ENCODE assay signal across 3 fruit fly cellular contexts in the genomic region with DNA sequence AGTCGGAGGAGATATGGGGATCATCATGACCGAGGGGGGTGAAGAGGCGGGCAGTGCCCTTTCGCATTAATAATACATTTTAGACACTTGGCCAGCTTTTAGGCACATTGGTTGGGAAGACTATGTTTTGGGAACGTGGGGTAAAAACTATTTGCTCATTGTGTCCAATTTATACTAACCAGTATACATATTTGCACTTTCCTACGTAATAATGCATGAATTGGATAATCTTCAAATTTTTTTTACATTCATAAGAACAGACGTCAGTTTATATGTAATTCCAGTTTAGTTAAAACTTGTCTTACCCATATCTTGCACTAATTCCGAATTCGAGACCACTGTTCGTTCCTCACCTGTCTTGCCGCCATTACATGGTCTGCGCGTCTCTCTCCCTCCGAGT.
TF ChIP-seq lines count a peak whose summit lies in the region.

No protein-coding gene starts in this region.

TF ChIP-seq in whole organism, embryonic, 481 proteins besides CTCF, POLR2A, EP300 and RAD21 (continued from another document and continues in another):
- TF ChIP-seq CG8388 (GFP tag; optimal IDR thresholded peaks at IDR 0.05; lab: Kevin White, UChicago) (peak; percentile 13), Antp (GFP tag; optimal IDR thresholded peaks at IDR 0.05; lab: Kevin White, UChicago) (peak; percentile 0), Drgx (GFP tag; IDR thresholded peaks at IDR 0.05; lab: Robert Waterston, UW) (peak; percentile 45; the same call in 1 of the 2 replicates), CG8089 (GFP tag; optimal IDR thresholded peaks at IDR 0.05; lab: Kevin White, UChicago) (no peak), hth (optimal IDR thresholded peaks at IDR 0.05; lab: Kevin White, UChicago) (no peak), Lpt (GFP tag; optimal IDR thresholded peaks at IDR 0.05; lab: Kevin White, UChicago) (no peak), CG17328 (GFP tag; IDR thresholded peaks at IDR 0.05; lab: Robert Waterston, UW) (0 out of 2 replicates have a peak, but pooled peaks have one; percentile 11), knrl (GFP tag; IDR thresholded peaks at IDR 0.05; lab: Robert Waterston, UW; ENCODE audit: partially characterized antibody) (no peak), sisA (GFP tag; IDR thresholded peaks at IDR 0.05; lab: Robert Waterston, UW) (0 out of 2 replicates have a peak, but pooled peaks have one; percentile 21), CG4424 (GFP tag; optimal IDR thresholded peaks at IDR 0.05; lab: Kevin White, UChicago) (peak; percentile 18), mam (GFP tag; optimal IDR thresholded peaks at IDR 0.05; lab: Kevin White, UChicago) (peak; percentile 2), jumu (GFP tag; optimal IDR thresholded peaks at IDR 0.05; lab: Kevin White, UChicago) (peak; percentile 20), CoRest (tag; optimal IDR thresholded peaks at IDR 0.05; lab: Kevin White, UChicago) (peak; percentile 19), CG18599 (GFP tag; optimal IDR thresholded peaks at IDR 0.05; lab: Kevin White, UChicago) (peak; percentile 12), Deaf1 (tag; optimal IDR thresholded peaks at IDR 0.05; lab: Kevin White, UChicago) (no peak), Xrp1 (GFP tag; IDR thresholded peaks at IDR 0.05; lab: Robert Waterston, UW) (peak; percentile 61), CG2120 (GFP tag; optimal IDR thresholded peaks at IDR 0.05; lab: Kevin White, UChicago) (no peak), CG13424 (tag; optimal IDR thresholded peaks at IDR 0.05; lab: Kevin White, UChicago) (peak; percentile 37), zfh1 (GFP tag; IDR thresholded peaks at IDR 0.05; lab: Robert Waterston, UW) (no peak), Oli (tag; optimal IDR thresholded peaks at IDR 0.05; lab: Kevin White, UChicago) (peak; percentile 48), bsh (GFP tag; optimal IDR thresholded peaks at IDR 0.05; lab: Kevin White, UChicago) (peak; percentile 6 to 47), CG34422 (GFP tag; IDR thresholded peaks at IDR 0.05; lab: Robert Waterston, UW) (no peak), fd64A (GFP tag; optimal IDR thresholded peaks at IDR 0.05; lab: Kevin White, UChicago) (no peak), YL-1 (GFP tag; optimal IDR thresholded peaks at IDR 0.05; lab: Kevin White, UChicago) (no peak), CG13775 (GFP tag; optimal IDR thresholded peaks at IDR 0.05; lab: Kevin White, UChicago) (no peak), aop (GFP tag; IDR thresholded peaks at IDR 0.05; lab: Robert Waterston, UW) (no peak), tup (GFP tag; optimal IDR thresholded peaks at IDR 0.05; lab: Kevin White, UChicago) (no peak), HHEX (GFP tag; optimal IDR thresholded peaks at IDR 0.05; lab: Kevin White, UChicago) (no peak), CG17361 (GFP tag; IDR thresholded peaks at IDR 0.05; lab: Robert Waterston, UW) (0 out of 3 replicates have a peak, but pooled peaks have one; percentile 24), CG8765 (GFP tag; IDR thresholded peaks at IDR 0.05; lab: Robert Waterston, UW) (no peak), psq (GFP tag; optimal IDR thresholded peaks at IDR 0.05; lab: Kevin White, UChicago) (no peak), Myb (GFP tag; optimal IDR thresholded peaks at IDR 0.05; lab: Kevin White, UChicago) (no peak), hkb (optimal IDR thresholded peaks at IDR 0.05; lab: Kevin White, UChicago) (no peak), hkb (GFP tag; IDR thresholded peaks at IDR 0.05; lab: Robert Waterston, UW) (0 out of 2 replicates have a peak, but pooled peaks have one; percentile 40), Nf-YA (GFP tag; IDR thresholded peaks at IDR 0.05; lab: Robert Waterston, UW) (no peak), lmd (GFP tag; IDR thresholded peaks at IDR 0.05; lab: Robert Waterston, UW) (peak; percentile 25; the same call in 1 of the 2 replicates), vvl (GFP tag; IDR thresholded peaks at IDR 0.05; lab: Robert Waterston, UW) (peak; percentile 30; the same call in 1 of the 2 replicates), nmo (GFP tag; optimal IDR thresholded peaks at IDR 0.05; lab: Kevin White, UChicago) (peak; percentile 36), CG10209 (GFP tag; optimal IDR thresholded peaks at IDR 0.05; lab: Kevin White, UChicago) (no peak), CG10979 (tag; optimal IDR thresholded peaks at IDR 0.05; lab: Kevin White, UChicago) (peak; percentile 35), CG9876 (GFP tag; optimal IDR thresholded peaks at IDR 0.05; lab: Kevin White, UChicago) (no peak), Optix (GFP tag; IDR thresholded peaks at IDR 0.05; lab: Robert Waterston, UW) (no peak)

TF ChIP-seq in whole organism, prepupa, 60 proteins besides CTCF, POLR2A, EP300 and RAD21 (continued from another document):
- TF ChIP-seq CG6808 (GFP tag; optimal IDR thresholded peaks at IDR 0.05; lab: Kevin White, UChicago) = peak; percentile 60
- TF ChIP-seq OdsH (GFP tag; optimal IDR thresholded peaks at IDR 0.05; lab: Kevin White, UChicago) = peak; percentile 56
- TF ChIP-seq Blimp-1 (GFP tag; optimal IDR thresholded peaks at IDR 0.05; lab: Kevin White, UChicago) = no peak
- TF ChIP-seq CG10669 (GFP tag; optimal IDR thresholded peaks at IDR 0.05; lab: Kevin White, UChicago) = peak; percentile 40
- TF ChIP-seq Hr39 (GFP tag; optimal IDR thresholded peaks at IDR 0.05; lab: Kevin White, UChicago) = peak; percentile 57
- peak; percentile 47; the same call in 1 of the 2 replicates for TF ChIP-seq CG15336 (GFP tag; IDR thresholded peaks at IDR 0.05; lab: Robert Waterston, UW)
- peak; percentile 3 for TF ChIP-seq CG6854 (GFP tag; optimal IDR thresholded peaks at IDR 0.05; lab: Kevin White, UChicago)
- no peak for TF ChIP-seq Gug (GFP tag; IDR thresholded peaks at IDR 0.05; lab: Robert Waterston, UW)
- TF ChIP-seq vri (GFP tag; optimal IDR thresholded peaks at IDR 0.05; lab: Kevin White, UChicago) = peak; percentile 52
- TF ChIP-seq Eip75B (GFP tag; optimal IDR thresholded peaks at IDR 0.05; lab: Kevin White, UChicago) = peak; percentile 42
- TF ChIP-seq lz (GFP tag; optimal IDR thresholded peaks at IDR 0.05; lab: Kevin White, UChicago) = peak; percentile 60
- no peak for TF ChIP-seq CG9139 (GFP tag; optimal IDR thresholded peaks at IDR 0.05; lab: Kevin White, UChicago)
- peak; percentile 44 for TF ChIP-seq CG6276 (GFP tag; optimal IDR thresholded peaks at IDR 0.05; lab: Kevin White, UChicago)
- peak; percentile 38 for TF ChIP-seq cyc (GFP tag; optimal IDR thresholded peaks at IDR 0.05; lab: Kevin White, UChicago)
- TF ChIP-seq eg (GFP tag; IDR thresholded peaks at IDR 0.05; lab: Robert Waterston, UW) = peak; percentile 31; the same call in 1 of the 3 replicates
- TF ChIP-seq fd59A (GFP tag; optimal IDR thresholded peaks at IDR 0.05; lab: Kevin White, UChicago) = peak; percentile 45
- peak; percentile 55 for TF ChIP-seq CG34406 (GFP tag; optimal IDR thresholded peaks at IDR 0.05; lab: Kevin White, UChicago)
- TF ChIP-seq fd85E (GFP tag; optimal IDR thresholded peaks at IDR 0.05; lab: Kevin White, UChicago) = no peak
- peak; percentile 20 for TF ChIP-seq CG16779 (tag; optimal IDR thresholded peaks at IDR 0.05; lab: Kevin White, UChicago)
- peak; percentile 38 for TF ChIP-seq spab (GFP tag; optimal IDR thresholded peaks at IDR 0.05; lab: Kevin White, UChicago)
- TF ChIP-seq dac (GFP tag; optimal IDR thresholded peaks at IDR 0.05; lab: Kevin White, UChicago) = peak; percentile 12
- peak; percentile 63 to 69 for TF ChIP-seq ss (GFP tag; optimal IDR thresholded peaks at IDR 0.05; lab: Kevin White, UChicago)
- peak; percentile 47 for TF ChIP-seq dsx (GFP tag; optimal IDR thresholded peaks at IDR 0.05; lab: Kevin White, UChicago; ENCODE audit: poor library complexity, severe bottlenecking)
- no peak for TF ChIP-seq Hr38 (GFP tag; optimal IDR thresholded peaks at IDR 0.05; lab: Kevin White, UChicago)
- TF ChIP-seq CG10631 (GFP tag; optimal IDR thresholded peaks at IDR 0.05; lab: Kevin White, UChicago) = peak; percentile 60
- TF ChIP-seq CG3919 (GFP tag; optimal IDR thresholded peaks at IDR 0.05; lab: Kevin White, UChicago) = peak; percentile 54
- TF ChIP-seq Lpt (GFP tag; optimal IDR thresholded peaks at IDR 0.05; lab: Kevin White, UChicago) = peak; percentile 60
- peak; percentile 36 for TF ChIP-seq CG4318 (GFP tag; optimal IDR thresholded peaks at IDR 0.05; lab: Kevin White, UChicago)
- no peak for TF ChIP-seq CG6163 (GFP tag; IDR thresholded peaks at IDR 0.05; lab: Robert Waterston, UW)
- TF ChIP-seq CG7368 (GFP tag; optimal IDR thresholded peaks at IDR 0.05; lab: Kevin White, UChicago) = peak; percentile 58
- peak; percentile 67 for TF ChIP-seq topi (GFP tag; optimal IDR thresholded peaks at IDR 0.05; lab: Kevin White, UChicago)
- TF ChIP-seq CG11762 (GFP tag; optimal IDR thresholded peaks at IDR 0.05; lab: Kevin White, UChicago; ENCODE audit: insufficient read depth) = peak; percentile 36
- peak; percentile 59 for TF ChIP-seq CG31627 (GFP tag; optimal IDR thresholded peaks at IDR 0.05; lab: Kevin White, UChicago)
- TF ChIP-seq CG32006 (GFP tag; optimal IDR thresholded peaks at IDR 0.05; lab: Kevin White, UChicago) = peak; percentile 64
- TF ChIP-seq Eip93F (GFP tag; optimal IDR thresholded peaks at IDR 0.05; lab: Kevin White, UChicago) = no peak
- peak; percentile 45 for TF ChIP-seq CG3032 (tag; optimal IDR thresholded peaks at IDR 0.05; lab: Kevin White, UChicago)
- peak; percentile 65 for TF ChIP-seq CG6792 (GFP tag; optimal IDR thresholded peaks at IDR 0.05; lab: Kevin White, UChicago)

TF ChIP-seq in whole organism, wandering third instar larva, 38 proteins besides CTCF, POLR2A, EP300 and RAD21 (continued from another document):
- TF ChIP-seq Rel (GFP tag; optimal IDR thresholded peaks at IDR 0.05; lab: Kevin White, UChicago) (no peak), Rel (tag; optimal IDR thresholded peaks at IDR 0.05; lab: Kevin White, UChicago) (no peak)
